Worm (Caenorhabditis elegans) whole organism, late embryonic: ENCODE data around the gene sri-25.
"Not testable (repeated sequence)": the region's sequence is repeated elsewhere in the genome, so short reads cannot be mapped to it uniquely, and the experiment has no call there.

Experiments used
- C08G9.2 ChIP-seq: sonication (generic microtip); optimal IDR thresholded peaks from 2 replicates; lab custom pipeline; 2016; ENCODE audit warnings: mild to moderate bottlenecking, missing genetic modification characterization, moderate library complexity, missing compliant biosample characterization
- C38D4.7 ChIP-seq: fragments of 200-800 bp; sonication (Bioruptor generic); optimal IDR thresholded peaks from 2 replicates; lab custom pipeline; 2018; ENCODE audit warnings: mild to moderate bottlenecking, missing genetic modification characterization, moderate library complexity, missing compliant biosample characterization
- K09A11.1 ChIP-seq: sonication (generic microtip); optimal IDR thresholded peaks from 2 replicates; lab custom pipeline; 2017; ENCODE audit warnings: antibody characterized with exemption, mild to moderate bottlenecking, missing genetic modification characterization, missing compliant biosample characterization; ENCODE audit not compliant: insufficient read depth
- Y22D7AL.16 ChIP-seq: sonication (generic microtip); optimal IDR thresholded peaks from 2 replicates; lab custom pipeline; 2016; ENCODE audit warnings: missing genetic modification characterization, missing compliant biosample characterization
- ahr-1 ChIP-seq: sonication (generic microtip); optimal IDR thresholded peaks from 2 replicates; lab custom pipeline; 2016; ENCODE audit warnings: missing genetic modification characterization, missing compliant biosample characterization
- ceh-14 ChIP-seq: sonication (generic microtip); optimal IDR thresholded peaks from 2 replicates; lab custom pipeline; 2016; ENCODE audit warnings: missing genotype, missing genetic modification characterization, missing compliant biosample characterization
- ceh-18 ChIP-seq: sonication (generic microtip); optimal IDR thresholded peaks from 2 replicates; lab custom pipeline; 2016; ENCODE audit warnings: missing genetic modification characterization, missing compliant biosample characterization
- ceh-19 ChIP-seq: fragments of 200-800 bp; sonication (Bioruptor generic); optimal IDR thresholded peaks from 2 replicates; lab custom pipeline; 2018; ENCODE audit warnings: mild to moderate bottlenecking, missing genetic modification characterization, missing compliant biosample characterization
- ceh-22 ChIP-seq: sonication (generic microtip); optimal IDR thresholded peaks from 2 replicates; lab custom pipeline; 2017; ENCODE audit warnings: missing biosample characterization, missing genetic modification characterization
- ceh-31 ChIP-seq: sonication (generic microtip); optimal IDR thresholded peaks from 2 replicates; lab custom pipeline; 2016; ENCODE audit warnings: missing genetic modification characterization, missing compliant biosample characterization
- ceh-34 ChIP-seq: sonication (generic microtip); optimal IDR thresholded peaks from 2 replicates; lab custom pipeline; 2016; ENCODE audit warnings: mild to moderate bottlenecking, missing genetic modification characterization, missing compliant biosample characterization
- che-1 ChIP-seq: sonication (generic microtip); optimal IDR thresholded peaks from 2 replicates; lab custom pipeline; 2016; ENCODE audit warnings: mild to moderate bottlenecking, missing genetic modification characterization, missing compliant biosample characterization
- dve-1 ChIP-seq: sonication (generic microtip); optimal IDR thresholded peaks from 2 replicates; lab custom pipeline; 2017; ENCODE audit warnings: antibody characterized with exemption, mild to moderate bottlenecking, missing genetic modification characterization, missing compliant biosample characterization
- elt-2 ChIP-seq: sonication (generic microtip); optimal IDR thresholded peaks from 2 replicates; lab custom pipeline; 2016; ENCODE audit warnings: missing genetic modification reagents, missing genetic modification characterization, missing compliant biosample characterization
- elt-4 ChIP-seq: sonication (generic microtip); optimal IDR thresholded peaks from 2 replicates; lab custom pipeline; 2016; ENCODE audit warnings: missing genetic modification characterization, missing compliant biosample characterization
- ets-4 ChIP-seq: sonication (generic microtip); optimal IDR thresholded peaks from 2 replicates; lab custom pipeline; 2016; ENCODE audit warnings: missing genetic modification characterization, missing compliant biosample characterization
- eyg-1 ChIP-seq: sonication (generic microtip); optimal IDR thresholded peaks from 2 replicates; lab custom pipeline; 2016; ENCODE audit warnings: missing genotype, missing genetic modification characterization, missing compliant biosample characterization
- fkh-6 ChIP-seq: sonication (generic microtip); optimal IDR thresholded peaks from 2 replicates; lab custom pipeline; 2016; ENCODE audit warnings: missing genetic modification characterization, missing compliant biosample characterization
- hlh-13 ChIP-seq: fragments of 200-800 bp; sonication (Bioruptor generic); optimal IDR thresholded peaks from 2 replicates; lab custom pipeline; 2018; ENCODE audit warnings: mild to moderate bottlenecking, missing genetic modification characterization, missing compliant biosample characterization
- hlh-30 ChIP-seq: sonication (generic microtip); optimal IDR thresholded peaks from 2 replicates; lab custom pipeline; 2017; ENCODE audit warnings: antibody characterized with exemption, missing genetic modification characterization, missing compliant biosample characterization; ENCODE audit not compliant: insufficient read depth
- hlh-6 ChIP-seq: sonication (generic microtip); optimal IDR thresholded peaks from 2 replicates; lab custom pipeline; 2016; ENCODE audit warnings: missing genotype, missing genetic modification characterization, missing compliant biosample characterization
- nfya-1 ChIP-seq: sonication (generic microtip); optimal IDR thresholded peaks from 2 replicates; lab custom pipeline; 2017; ENCODE audit warnings: missing genetic modification characterization, mild to moderate bottlenecking, missing compliant biosample characterization, antibody characterized with exemption, moderate library complexity
- nhr-11 ChIP-seq: fragments of 150-350 bp; optimal IDR thresholded peaks from 2 replicates; lab custom pipeline; 2014; ENCODE audit warnings: missing biosample characterization, missing genetic modification characterization
- nhr-232 ChIP-seq: sonication (generic microtip); optimal IDR thresholded peaks from 2 replicates; lab custom pipeline; 2016; ENCODE audit warnings: missing genetic modification characterization, missing compliant biosample characterization
- npax-4 ChIP-seq: sonication (generic microtip); optimal IDR thresholded peaks from 2 replicates; lab custom pipeline; 2016; ENCODE audit warnings: missing genetic modification characterization, missing compliant biosample characterization
- odd-2 ChIP-seq: sonication (generic microtip); optimal IDR thresholded peaks from 2 replicates; lab custom pipeline; 2017; ENCODE audit warnings: antibody characterized with exemption, mild to moderate bottlenecking, missing genetic modification characterization, missing compliant biosample characterization
- pat-9 ChIP-seq: fragments of 200-800 bp; sonication (Bioruptor generic); optimal IDR thresholded peaks from 2 replicates; lab custom pipeline; 2018; ENCODE audit warnings: mild to moderate bottlenecking, missing genetic modification characterization, moderate library complexity, missing compliant biosample characterization
- pax-1 ChIP-seq: fragments of 150-350 bp; optimal IDR thresholded peaks from 2 replicates; lab custom pipeline; 2014; ENCODE audit warnings: missing biosample characterization, missing genetic modification characterization
- pha-4 ChIP-seq: fragments of 150-350 bp; optimal IDR thresholded peaks from 2 replicates; lab custom pipeline; 2018; ENCODE audit warnings: missing biosample characterization, missing genetic modification reagents, missing genetic modification characterization
- pqm-1 ChIP-seq: sonication (generic microtip); optimal IDR thresholded peaks from 2 replicates; lab custom pipeline; 2016; ENCODE audit warnings: missing genetic modification characterization, missing compliant biosample characterization
- pros-1 ChIP-seq: fragments of 150-350 bp; optimal IDR thresholded peaks from 2 replicates; lab custom pipeline; 2014; ENCODE audit warnings: missing biosample characterization, missing genetic modification reagents, missing genetic modification characterization
- ref-2 ChIP-seq: sonication (generic microtip); optimal IDR thresholded peaks from 2 replicates; lab custom pipeline; 2016; ENCODE audit warnings: missing genetic modification characterization, missing compliant biosample characterization
- sox-4 ChIP-seq: sonication (generic microtip); optimal IDR thresholded peaks from 2 replicates; lab custom pipeline; 2017; ENCODE audit warnings: mild to moderate bottlenecking, missing genetic modification characterization, inconsistent platforms, missing compliant biosample characterization
- tbx-2 ChIP-seq: sonication (generic microtip); optimal IDR thresholded peaks from 2 replicates; lab custom pipeline; 2016; ENCODE audit warnings: missing genetic modification characterization, missing compliant biosample characterization
- tbx-7 ChIP-seq: sonication (generic microtip); optimal IDR thresholded peaks from 2 replicates; lab custom pipeline; 2016; ENCODE audit warnings: missing genotype, missing genetic modification characterization, missing compliant biosample characterization
- unc-3 ChIP-seq, 2 experiments: fragments of 200-800 bp in 1 of 2; sonication (Bioruptor generic) in 1 of 2; sonication (generic microtip) in 1 of 2; conservative IDR thresholded peaks in 1 of 2; optimal IDR thresholded peaks in 1 of 2; 2 replicates each; pipeline versions ENCODE4 v1.3.6 to Lab custom; 2016 to 2022; ENCODE audit warnings: missing compliant biosample characterization in 2 of 2, missing genetic modification characterization in 2 of 2, missing genetic modification reagents in 1 of 2
- zip-5 ChIP-seq: sonication (generic microtip); optimal IDR thresholded peaks from 2 replicates; lab custom pipeline; 2016; ENCODE audit warnings: missing genetic modification characterization, missing compliant biosample characterization

sri-25 gene

ce11 chrV:15256669-15257068 lies 39.9 kb downstream of the sri-25 start, which contains the start of gene srsx-39:
TSS of gene srsx-39 (minus strand) at chrV:15256769.
- TF ChIP-seq ets-4, ceh-22, nfya-1: not testable (repeated sequence)

- TF ChIP-seq dve-1 (tag; lab: Kevin White, UChicago) = no peak
- TF ChIP-seq nhr-11 = no peak
- TF ChIP-seq C38D4.7 (GFP tag; lab: Kevin White, UChicago) = no peak
- TF ChIP-seq che-1 (tag; lab: Kevin White, UChicago) = no peak
- no peak for TF ChIP-seq fkh-6 (tag; lab: Kevin White, UChicago)
- TF ChIP-seq ceh-19 (GFP tag; lab: Kevin White, UChicago) = no peak
- TF ChIP-seq ceh-34 (tag; lab: Kevin White, UChicago) = no peak
- TF ChIP-seq pax-1 (tag; lab: Kevin White, UChicago) = no peak
- no peak for TF ChIP-seq pha-4 (tag; lab: Kevin White, UChicago)
- TF ChIP-seq hlh-13 (GFP tag; lab: Kevin White, UChicago) = no peak
- no peak for TF ChIP-seq pros-1 (tag; lab: Kevin White, UChicago)
- TF ChIP-seq ref-2 = no peak
- no peak for TF ChIP-seq eyg-1 (tag; lab: Kevin White, UChicago)
- TF ChIP-seq nhr-232 (tag; lab: Kevin White, UChicago) = no peak
- no peak for TF ChIP-seq ceh-31 (tag; lab: Kevin White, UChicago)
- no peak for TF ChIP-seq tbx-7
- no peak for TF ChIP-seq tbx-2 (tag; lab: Kevin White, UChicago)
Observed at ce11 chrV:15259049-15259448, 42.2 kb downstream of the sri-25 start, which contains the start of gene srsx-37. TSS of gene srsx-37 (minus strand) at chrV:15259149.

ce11 chrV:15259904-15260303 lies 43.1 kb downstream of the sri-25 start, which contains the start of gene M01B2.8:
TSS of gene M01B2.8 (plus strand) at chrV:15260204.
- TF ChIP-seq ceh-18 (tag; lab: Kevin White, UChicago) = no peak
- no peak for TF ChIP-seq hlh-30 (tag; lab: Kevin White, UChicago)
- no peak for TF ChIP-seq pqm-1 (tag; lab: Kevin White, UChicago)
- TF ChIP-seq sox-4 (tag; lab: Kevin White, UChicago) = no peak
- TF ChIP-seq ceh-19 (GFP tag; lab: Kevin White, UChicago) = no peak
- no peak for TF ChIP-seq C08G9.2 (tag; lab: Kevin White, UChicago)
- TF ChIP-seq npax-4 (tag; lab: Kevin White, UChicago) = no peak
- no peak for TF ChIP-seq fkh-6 (tag; lab: Kevin White, UChicago)
- TF ChIP-seq odd-2 (tag; lab: Kevin White, UChicago) = no peak
- TF ChIP-seq ahr-1 (tag; lab: Kevin White, UChicago) = no peak
- TF ChIP-seq ceh-14 (tag; lab: Kevin White, UChicago) = no peak
- no peak for TF ChIP-seq eyg-1 (tag; lab: Kevin White, UChicago)

- TF ChIP-seq dve-1 (tag; lab: Kevin White, UChicago); hlh-6; npax-4 (tag; lab: Kevin White, UChicago): not testable (repeated sequence)
Observed at ce11 chrV:15262336-15262735, 45.5 kb downstream of the sri-25 start, which contains the start of gene M01B2.10. TSS of gene M01B2.10 (minus strand) at chrV:15262436.

ce11 chrV:15264131-15264530 lies 47.3 kb downstream of the sri-25 start, which contains the start of gene M01B2.12:
TSS of gene M01B2.12 (minus strand) at chrV:15264231.
- TF ChIP-seq unc-3 (GFP tag; conservative IDR thresholded peaks at IDR 0.05; lab: Robert Waterston, UW) (no peak), unc-3 (tag; optimal IDR thresholded peaks at IDR 0.05; lab: Kevin White, UChicago) (no peak), pha-4 (tag; lab: Kevin White, UChicago) (no peak), zip-5 (tag; lab: Kevin White, UChicago) (no peak), Y22D7AL.16 (no peak), pat-9 (tag; lab: Kevin White, UChicago) (no peak), elt-4 (tag; lab: Kevin White, UChicago) (no peak), K09A11.1 (no peak), nfya-1 (no peak), eyg-1 (tag; lab: Kevin White, UChicago) (no peak), C38D4.7 (GFP tag; lab: Kevin White, UChicago) (no peak), elt-2 (tag; lab: Kevin White, UChicago) (no peak)
